Fruit fly (Drosophila melanogaster) S2 (cell line): ENCODE results near the gene ssp7.

ENCODE experiments used
- CG8478 ChIP-seq: fragments of >200 bp; optimal IDR thresholded peaks from 2 replicates; lab custom pipeline; 2018
- CTCF ChIP-seq, 2 experiments: fragments of >200 bp; optimal IDR thresholded peaks; 2 replicates each; lab custom pipeline; 2018

DNA sequence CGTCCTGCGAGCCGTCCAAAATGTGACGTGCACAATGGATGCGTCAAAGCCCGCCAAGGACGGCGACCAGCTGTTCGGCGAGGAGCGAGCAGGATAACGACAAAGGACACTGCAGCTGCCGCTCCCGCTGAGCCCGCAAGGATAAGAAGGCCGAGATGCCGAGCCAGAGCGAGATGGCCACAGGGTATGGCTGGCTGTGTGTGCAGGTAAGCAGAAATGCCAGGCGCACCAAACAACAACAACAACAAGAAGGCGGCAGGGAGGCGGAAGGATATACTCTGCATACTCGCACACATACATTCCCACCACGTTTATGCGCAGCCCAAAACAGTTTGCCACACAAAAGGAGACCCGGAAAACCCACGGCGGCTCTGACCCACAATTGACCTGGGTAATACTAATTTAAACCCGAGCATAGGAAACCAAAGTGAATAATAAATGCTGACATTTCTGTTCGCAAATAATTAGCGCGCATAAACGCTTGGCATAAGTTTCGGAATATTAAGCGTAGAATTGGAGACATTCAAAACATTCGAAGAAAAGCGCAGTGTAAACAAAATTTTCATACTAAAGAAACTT, 6.6 kb upstream of the ssp7 start:
- no peak for TF ChIP-seq CTCF (optimal IDR thresholded peaks at IDR 0.05; lab: Kevin White, UChicago)
- no peak for TF ChIP-seq CG8478 (lab: Kevin White, UChicago)
